Worm (Caenorhabditis elegans) whole organism, young adult: ENCODE results near the gene nstp-4.
"Not testable (repeated sequence)": the region's sequence is repeated elsewhere in the genome, so short reads cannot be mapped to it uniquely, and the experiment has no call there.

Experiments
- B0035.1 ChIP-seq: sonication (generic microtip); optimal IDR thresholded peaks from 2 replicates; lab custom pipeline; 2016; ENCODE audit warnings: missing genetic modification characterization, mild to moderate bottlenecking, missing compliant biosample characterization, missing genotype, missing genetic modification reagents
- F22D6.2 ChIP-seq: sonication (generic microtip); optimal IDR thresholded peaks from 2 replicates; lab custom pipeline; 2016; ENCODE audit warnings: mild to moderate bottlenecking, missing genetic modification characterization, missing compliant biosample characterization
- F33H1.4 ChIP-seq: fragments of 200-800 bp; sonication (Bioruptor generic); IDR thresholded peaks from 2 replicates; pipeline ENCODE4 v1.3.6; 2022; ENCODE audit warnings: missing genetic modification reagents, missing genetic modification characterization, missing compliant biosample characterization
- F49E8.2 ChIP-seq: sonication (generic microtip); optimal IDR thresholded peaks from 3 replicates; lab custom pipeline; 2017; ENCODE audit warnings: missing genetic modification characterization, mild to moderate bottlenecking, missing compliant biosample characterization, antibody characterized with exemption, moderate library complexity; ENCODE audit not compliant: insufficient read depth
- Y56A3A.18 ChIP-seq: fragments of 200-800 bp; sonication (Bioruptor generic); IDR thresholded peaks from 2 replicates; pipeline ENCODE4 v1.3.6; 2022; ENCODE audit warnings: missing genetic modification reagents, missing genetic modification characterization, missing compliant biosample characterization
- aptf-2 ChIP-seq: fragments of 200-800 bp; sonication (Bioruptor generic); conservative IDR thresholded peaks from 2 replicates; pipeline ENCODE4 v1.3.6; 2022; ENCODE audit warnings: missing genetic modification reagents, missing genetic modification characterization, missing compliant biosample characterization
- pha-4 ChIP-seq: fragments of 150-350 bp; sonication (generic microtip); optimal IDR thresholded peaks from 2 replicates; lab custom pipeline; 2014; ENCODE audit warnings: missing biosample characterization, missing genetic modification reagents, missing genetic modification characterization
- snpc-3.4 ChIP-seq: sonication (generic microtip); optimal IDR thresholded peaks from 2 replicates; lab custom pipeline; 2017; ENCODE audit warnings: missing genetic modification characterization, mild to moderate bottlenecking, missing compliant biosample characterization, antibody characterized with exemption, moderate library complexity, missing genotype, missing genetic modification reagents

- TF ChIP-seq pha-4 (tag; lab: Kevin White, UChicago); F22D6.2; snpc-3.4 (tag; lab: Kevin White, UChicago); aptf-2 (GFP tag; lab: Robert Waterston, UW); Y56A3A.18; B0035.1 (tag; lab: Kevin White, UChicago); F49E8.2; F33H1.4 (GFP tag; lab: Robert Waterston, UW): not testable (repeated sequence)
Measured at ce11 chrII:441102-441501, 52.5 kb downstream of the nstp-4 start, which contains the start of gene C24H12.1.
